Fruit fly (Drosophila melanogaster): ENCODE data around the gene Bdbt.

Gene Bdbt

DNA sequence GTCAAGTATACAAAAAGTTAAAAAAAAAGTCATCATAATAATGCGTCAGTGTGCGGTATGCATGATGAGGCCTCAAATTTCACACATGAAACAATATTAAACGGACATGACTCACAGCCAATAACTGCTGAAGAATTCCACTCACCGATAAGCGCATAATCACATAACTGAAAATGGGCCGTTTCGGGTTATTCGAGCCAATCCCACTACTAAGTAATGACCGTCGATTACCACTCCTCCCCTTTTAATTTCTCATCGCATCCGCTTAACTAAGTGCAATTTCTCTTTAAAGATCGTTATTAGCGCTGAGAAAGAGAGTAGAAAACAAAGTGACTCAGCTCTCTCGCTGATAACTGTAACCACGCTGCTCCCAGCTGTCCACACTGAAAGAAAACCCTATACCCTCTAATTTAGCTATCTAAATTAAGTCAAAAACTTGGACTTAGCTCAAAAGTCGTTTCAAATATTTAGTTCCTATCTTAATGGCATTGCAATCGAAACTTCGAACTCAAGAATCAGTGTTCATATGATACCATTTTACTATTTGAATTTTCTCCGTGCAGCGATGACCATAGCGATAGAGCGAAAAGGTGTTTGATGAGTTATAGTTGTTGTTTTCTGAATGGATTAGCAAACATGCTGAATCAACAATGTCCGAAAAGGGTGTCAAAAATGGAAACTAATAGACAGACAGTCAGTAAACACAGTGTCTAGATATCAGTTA, 5.8 kb downstream of the Bdbt start (continued):
- TF ChIP-seq CG17568 (GFP tag; optimal IDR thresholded peaks at IDR 0.05): peak; percentile 90
- peak; percentile 86 for TF ChIP-seq D19A (tag; optimal IDR thresholded peaks at IDR 0.05)
- peak; percentile 7 for TF ChIP-seq Fer2 (tag; optimal IDR thresholded peaks at IDR 0.05)
- peak; percentile 52 for TF ChIP-seq Taf1 (GFP tag; IDR thresholded peaks at IDR 0.05)
- TF ChIP-seq CG3995 (GFP tag; optimal IDR thresholded peaks at IDR 0.05): peak; percentile 39
- peak; percentile 86 for TF ChIP-seq CrebB (tag; optimal IDR thresholded peaks at IDR 0.05)
- TF ChIP-seq CG17186 (GFP tag; optimal IDR thresholded peaks at IDR 0.05): peak; percentile 58
- peak; percentile 79 for TF ChIP-seq en (GFP tag; optimal IDR thresholded peaks at IDR 0.05)
- no peak for TF ChIP-seq cg (GFP tag; optimal IDR thresholded peaks at IDR 0.05)
- TF ChIP-seq CG13624 (GFP tag; optimal IDR thresholded peaks at IDR 0.05): peak; percentile 87
- peak; percentile 94 for TF ChIP-seq ATbp (GFP tag; optimal IDR thresholded peaks at IDR 0.05)
- TF ChIP-seq CG11723 (GFP tag; optimal IDR thresholded peaks at IDR 0.05): peak; percentile 81
- no peak for TF ChIP-seq Doc3 (GFP tag; IDR thresholded peaks at IDR 0.05; ENCODE audit: partially characterized antibody)
- TF ChIP-seq dimm (GFP tag; IDR thresholded peaks at IDR 0.05): peak; percentile 69
- TF ChIP-seq Deaf1 (tag; optimal IDR thresholded peaks at IDR 0.05): no peak
- TF ChIP-seq tgo (GFP tag; IDR thresholded peaks at IDR 0.05): peak; percentile 85; the same call in 2 of the 3 replicates
- no peak; the same call in 1 of the 2 replicates for TF ChIP-seq CkIIα-i1 (GFP tag; IDR thresholded peaks at IDR 0.05)
- peak; percentile 25 for TF ChIP-seq MESR4 (GFP tag; optimal IDR thresholded peaks at IDR 0.05)
- peak; percentile 67 for TF ChIP-seq TFAM (GFP tag; optimal IDR thresholded peaks at IDR 0.05)
- peak; percentile 85 for TF ChIP-seq CG3281 (GFP tag; optimal IDR thresholded peaks at IDR 0.05)
- peak; percentile 63 for TF ChIP-seq B-H2 (GFP tag; optimal IDR thresholded peaks at IDR 0.05)
- TF ChIP-seq CG1024 (GFP tag; IDR thresholded peaks at IDR 0.05): peak; percentile 74
- TF ChIP-seq bigmax (GFP tag; optimal IDR thresholded peaks at IDR 0.05): peak; percentile 27
- TF ChIP-seq MBD-R2 (GFP tag; IDR thresholded peaks at IDR 0.05): peak; percentile 60; the same call in 1 of the 2 replicates
- TF ChIP-seq Dfd (GFP tag; optimal IDR thresholded peaks at IDR 0.05): no peak
- TF ChIP-seq CG8388 (GFP tag; optimal IDR thresholded peaks at IDR 0.05): peak; percentile 89
- TF ChIP-seq CG12236 (GFP tag; optimal IDR thresholded peaks at IDR 0.05): peak; percentile 88
- TF ChIP-seq CG13123 (GFP tag; optimal IDR thresholded peaks at IDR 0.05): peak; percentile 80
- TF ChIP-seq Stat92E (GFP tag; optimal IDR thresholded peaks at IDR 0.05): no peak
- TF ChIP-seq HHEX (GFP tag; optimal IDR thresholded peaks at IDR 0.05): peak; percentile 59
- peak; percentile 60 for TF ChIP-seq ems (GFP tag; optimal IDR thresholded peaks at IDR 0.05)
- peak; percentile 83 for TF ChIP-seq crc (GFP tag; optimal IDR thresholded peaks at IDR 0.05)
- peak; percentile 87 for TF ChIP-seq btn (GFP tag; optimal IDR thresholded peaks at IDR 0.05)
- peak; percentile 82 for TF ChIP-seq Mad (GFP tag; optimal IDR thresholded peaks at IDR 0.05)
- 0 out of 2 replicates have a peak, but pooled peaks have one; percentile 24 for TF ChIP-seq Gsc (GFP tag; IDR thresholded peaks at IDR 0.05)
- TF ChIP-seq CG17359 (tag; optimal IDR thresholded peaks at IDR 0.05): peak; percentile 89
- peak; percentile 73 for TF ChIP-seq al (GFP tag; IDR thresholded peaks at IDR 0.05)
- TF ChIP-seq gt (GFP tag; IDR thresholded peaks at IDR 0.05): peak; percentile 44; the same call in 1 of the 2 replicates
- peak; percentile 33 for TF ChIP-seq CG30020 (tag; optimal IDR thresholded peaks at IDR 0.05)
- TF ChIP-seq CG4282 (GFP tag; optimal IDR thresholded peaks at IDR 0.05): peak; percentile 83
- TF ChIP-seq bowl (GFP tag; IDR thresholded peaks at IDR 0.05): peak; percentile 70
- peak; percentile 86 for TF ChIP-seq pum (GFP tag; optimal IDR thresholded peaks at IDR 0.05)
- TF ChIP-seq CG9727 (GFP tag; optimal IDR thresholded peaks at IDR 0.05): peak; percentile 81
- TF ChIP-seq CG11456 (GFP tag; IDR thresholded peaks at IDR 0.05): peak; percentile 89
- TF ChIP-seq HmgD (GFP tag; optimal IDR thresholded peaks at IDR 0.05): peak; percentile 90
- no peak for TF ChIP-seq hbn (GFP tag; IDR thresholded peaks at IDR 0.05; ENCODE audit: partially characterized antibody)
- TF ChIP-seq ro (GFP tag; IDR thresholded peaks at IDR 0.05): 0 out of 2 replicates have a peak, but pooled peaks have one; percentile 60
- peak; percentile 79 for TF ChIP-seq ewg (GFP tag; optimal IDR thresholded peaks at IDR 0.05)
- TF ChIP-seq CG10366 (GFP tag; IDR thresholded peaks at IDR 0.05): peak; percentile 86
